Worm (Caenorhabditis elegans) whole organism, young adult: ENCODE results near the gene adm-2.

Experiments used
- B0261.1 ChIP-seq: sonication (generic microtip); optimal IDR thresholded peaks from 2 replicates; lab custom pipeline; 2016; ENCODE audit warnings: mild to moderate bottlenecking, missing genetic modification characterization, moderate library complexity, missing compliant biosample characterization
- madf-10 ChIP-seq: sonication (generic microtip); optimal IDR thresholded peaks from 2 replicates; lab custom pipeline; 2016; ENCODE audit warnings: mild to moderate bottlenecking, missing genetic modification characterization, missing compliant biosample characterization
- mes-4 ChIP-seq: sonication (generic microtip); optimal IDR thresholded peaks from 2 replicates; lab custom pipeline; 2016; ENCODE audit warnings: missing genotype, missing genetic modification characterization, missing compliant biosample characterization
- sea-2 ChIP-seq: fragments of 200-800 bp; sonication (Bioruptor generic); IDR thresholded peaks from 2 replicates; pipeline ENCODE4 v1.3.6; 2022; ENCODE audit warnings: missing genetic modification characterization, missing compliant biosample characterization
- snpc-4 ChIP-seq, 5 experiments: fragments of 150-350 bp in 1 of 5; sonication (generic microtip) in 4 of 5; optimal IDR thresholded peaks; 2 replicates each; lab custom pipeline; 2014 to 2018; ENCODE audit warnings: missing genetic modification characterization in 5 of 5, missing biosample characterization in 3 of 5, antibody characterized with exemption in 2 of 5, mild to moderate bottlenecking in 2 of 5, missing compliant biosample characterization in 2 of 5, missing genotype in 2 of 5, moderate library complexity in 2 of 5, missing genetic modification reagents in 1 of 5
- ztf-28 ChIP-seq: fragments of 200-800 bp; sonication (Bioruptor generic); IDR thresholded peaks from 2 replicates; pipeline ENCODE4 v1.3.6; 2022; ENCODE audit warnings: missing genetic modification reagents, missing genetic modification characterization, missing compliant biosample characterization

DNA sequence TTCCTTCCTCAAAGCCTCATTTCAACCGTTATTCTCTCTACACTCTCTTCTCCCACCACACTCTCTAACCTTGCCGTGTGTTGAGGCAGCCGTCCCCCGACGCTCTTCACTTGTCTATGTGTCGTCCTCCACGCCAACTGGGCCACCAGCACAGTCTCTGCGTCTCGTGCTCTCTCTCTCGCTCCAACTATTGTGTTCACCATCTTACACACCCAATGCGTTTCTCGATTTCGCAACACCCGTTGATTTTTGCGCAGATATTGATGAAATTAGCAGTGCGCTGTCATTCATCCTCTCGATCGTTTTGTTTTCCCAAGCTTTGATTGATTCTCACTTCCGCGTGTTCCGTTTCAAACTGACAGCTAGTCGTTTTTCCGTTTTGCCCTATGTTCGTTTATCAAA, 643 bp upstream of the adm-2 start:
- no peak for TF ChIP-seq ztf-28
- peak; percentile 5 for TF ChIP-seq B0261.1 (tag; lab: Kevin White, UChicago)
- TF ChIP-seq madf-10 (tag; lab: Kevin White, UChicago) = no peak
- no peak for TF ChIP-seq snpc-4 (GFP tag; optimal IDR thresholded peaks at IDR 0.05; lab: Kevin White, UChicago)
- TF ChIP-seq snpc-4 (tag; optimal IDR thresholded peaks at IDR 0.05; lab: Kevin White, UChicago) = peak in 2 of 4 experiments; percentile 3 to 41
- no peak for TF ChIP-seq mes-4 (tag; lab: Kevin White, UChicago)
- TF ChIP-seq sea-2 = no peak
